Fruit fly (Drosophila melanogaster) whole organism, embryonic: ENCODE results near the gene Cat.

Experiments
- Antp ChIP-seq: fragments of 200-800 bp; sonication (Bioruptor generic); optimal IDR thresholded peaks from 3 replicates; lab custom pipeline; 2016; ENCODE audit warnings: missing biosample characterization, missing genetic modification characterization
- CG11504 ChIP-seq: fragments of 200-800 bp; sonication (Bioruptor generic); optimal IDR thresholded peaks from 3 replicates; lab custom pipeline; 2019; ENCODE audit warnings: missing biosample characterization, mild to moderate bottlenecking, missing genetic modification characterization, moderate library complexity
- CG11723 ChIP-seq: fragments of 200-800 bp; sonication (Bioruptor generic); optimal IDR thresholded peaks from 2 replicates; lab custom pipeline; 2017; ENCODE audit warnings: missing biosample characterization, mild to moderate bottlenecking, missing genetic modification characterization
- CG1233 ChIP-seq: fragments of 200-800 bp; sonication (Bioruptor generic); optimal IDR thresholded peaks from 4 replicates; lab custom pipeline; 2018; ENCODE audit warnings: missing biosample characterization, mild to moderate bottlenecking, missing genetic modification characterization
- CG12744 ChIP-seq: fragments of 200-800 bp; sonication (Bioruptor generic); optimal IDR thresholded peaks from 2 replicates; lab custom pipeline; 2016; ENCODE audit warnings: missing biosample characterization, missing genetic modification characterization
- CG12769 ChIP-seq: fragments of 200-800 bp; sonication (Bioruptor generic); optimal IDR thresholded peaks from 2 replicates; lab custom pipeline; 2019; ENCODE audit warnings: missing biosample characterization, mild to moderate bottlenecking, missing genetic modification characterization, moderate library complexity
- CG13424 ChIP-seq: fragments of 200-800 bp; sonication (Bioruptor generic); optimal IDR thresholded peaks from 2 replicates; lab custom pipeline; 2019; ENCODE audit warnings: missing biosample characterization, mild to moderate bottlenecking, missing genetic modification characterization, moderate library complexity
- CG13775 ChIP-seq: fragments of 200-800 bp; sonication (Bioruptor generic); optimal IDR thresholded peaks from 3 replicates; lab custom pipeline; 2017; ENCODE audit warnings: missing biosample characterization, mild to moderate bottlenecking, missing genetic modification characterization
- CG15011 ChIP-seq: fragments of 200-800 bp; sonication (Bioruptor generic); optimal IDR thresholded peaks from 3 replicates; lab custom pipeline; 2018; ENCODE audit warnings: missing biosample characterization, mild to moderate bottlenecking, missing genetic modification characterization
- CG17802 ChIP-seq: fragments of 200-800 bp; sonication (Bioruptor generic); optimal IDR thresholded peaks from 2 replicates; lab custom pipeline; 2018; ENCODE audit warnings: missing biosample characterization, mild to moderate bottlenecking, missing genetic modification characterization, moderate library complexity
- CG2116 ChIP-seq: fragments of 200-800 bp; sonication (Bioruptor generic); optimal IDR thresholded peaks from 3 replicates; lab custom pipeline; 2018; ENCODE audit warnings: missing biosample characterization, mild to moderate bottlenecking, missing genetic modification characterization
- CG31224 ChIP-seq: fragments of 200-800 bp; sonication (Bioruptor generic); IDR thresholded peaks from 2 replicates; pipeline ENCODE4 v1.3.6; 2022; ENCODE audit warnings: missing biosample characterization, missing genetic modification characterization
- CG32532 ChIP-seq: fragments of 200-800 bp; sonication (Bioruptor generic); IDR thresholded peaks from 2 replicates; pipeline ENCODE4 v1.3.6; 2022; ENCODE audit warnings: missing biosample characterization, missing genetic modification characterization
- CG33557 ChIP-seq: fragments of 200-800 bp; sonication (Bioruptor generic); optimal IDR thresholded peaks from 2 replicates; lab custom pipeline; 2019; ENCODE audit warnings: missing biosample characterization, mild to moderate bottlenecking, missing genetic modification characterization, moderate library complexity
- CG34376 ChIP-seq: fragments of 200-800 bp; sonication (Bioruptor generic); optimal IDR thresholded peaks from 2 replicates; lab custom pipeline; 2018; ENCODE audit warnings: missing biosample characterization, mild to moderate bottlenecking, missing genetic modification characterization
- CG6689 ChIP-seq: fragments of 200-800 bp; sonication (Bioruptor generic); IDR thresholded peaks from 2 replicates; pipeline ENCODE4 v1.3.6; 2022; ENCODE audit warnings: missing biosample characterization, missing genetic modification characterization
- CG6765 ChIP-seq: fragments of 200-800 bp; sonication (Bioruptor generic); optimal IDR thresholded peaks from 3 replicates; lab custom pipeline; 2017; ENCODE audit warnings: missing biosample characterization, mild to moderate bottlenecking, missing genetic modification characterization
- Chrac-16 ChIP-seq: fragments of 200-800 bp; sonication (Bioruptor generic); optimal IDR thresholded peaks from 3 replicates; lab custom pipeline; 2016; ENCODE audit warnings: missing biosample characterization, missing genetic modification characterization
- Dbx ChIP-seq: fragments of 200-800 bp; sonication (Bioruptor generic); IDR thresholded peaks from 3 replicates; pipeline ENCODE4 v1.3.6; 2022; ENCODE audit warnings: missing biosample characterization, missing genetic modification characterization
- Dip3 ChIP-seq: fragments of 200-800 bp; sonication (Bioruptor generic); optimal IDR thresholded peaks from 3 replicates; lab custom pipeline; 2016; ENCODE audit warnings: missing biosample characterization, missing genetic modification characterization
- ERR ChIP-seq: fragments of 200-800 bp; sonication (Bioruptor generic); optimal IDR thresholded peaks from 2 replicates; lab custom pipeline; 2016; ENCODE audit warnings: missing biosample characterization, missing genetic modification characterization
- HLH54F ChIP-seq: fragments of 200-800 bp; sonication (Bioruptor generic); optimal IDR thresholded peaks from 3 replicates; lab custom pipeline; 2016; ENCODE audit warnings: missing biosample characterization, missing genetic modification characterization
- Hr51 ChIP-seq, 2 experiments: fragments of 200-800 bp; sonication (Bioruptor generic); optimal IDR thresholded peaks; 2 replicates in 1 of 2; 3 replicates in 1 of 2; lab custom pipeline; 2016 to 2018; ENCODE audit warnings: missing biosample characterization in 2 of 2, missing genetic modification characterization in 2 of 2, mild to moderate bottlenecking in 1 of 2, moderate library complexity in 1 of 2
- MTF-1 ChIP-seq: fragments of 200-800 bp; sonication (Bioruptor generic); optimal IDR thresholded peaks from 2 replicates; lab custom pipeline; 2018; ENCODE audit warnings: missing biosample characterization, mild to moderate bottlenecking, missing genetic modification characterization, borderline replicate concordance
- Mad ChIP-seq: fragments of 200-800 bp; sonication (Bioruptor generic); optimal IDR thresholded peaks from 2 replicates; lab custom pipeline; 2016; ENCODE audit warnings: missing biosample characterization, missing genetic modification characterization
- Mrtf ChIP-seq: fragments of 200-800 bp; sonication (Bioruptor generic); IDR thresholded peaks from 3 replicates; pipeline ENCODE4 v1.3.6; 2022; ENCODE audit warnings: missing biosample characterization, missing genetic modification characterization
- Opbp ChIP-seq: fragments of 200-800 bp; sonication (Bioruptor generic); IDR thresholded peaks from 3 replicates; pipeline ENCODE4 v1.3.6; 2022; ENCODE audit warnings: missing biosample characterization, missing genetic modification characterization; ENCODE audit not compliant: partially characterized antibody
- Sin3A ChIP-seq: fragments of >200 bp; optimal IDR thresholded peaks from 2 replicates; lab custom pipeline; 2018
- Sox100B ChIP-seq: fragments of 200-800 bp; sonication (Bioruptor generic); optimal IDR thresholded peaks from 3 replicates; lab custom pipeline; 2018; ENCODE audit warnings: missing biosample characterization, mild to moderate bottlenecking, missing genetic modification characterization
- Sox102F ChIP-seq: fragments of 200-800 bp; sonication (Bioruptor generic); optimal IDR thresholded peaks from 2 replicates; lab custom pipeline; 2018; ENCODE audit warnings: missing biosample characterization, mild to moderate bottlenecking, missing genetic modification characterization, moderate library complexity
- Xbp1 ChIP-seq: fragments of 200-800 bp; sonication (Bioruptor generic); optimal IDR thresholded peaks from 3 replicates; lab custom pipeline; 2016; ENCODE audit warnings: missing biosample characterization, mild to moderate bottlenecking, missing genetic modification characterization
- YL-1 ChIP-seq: fragments of 200-800 bp; sonication (Bioruptor generic); optimal IDR thresholded peaks from 3 replicates; lab custom pipeline; 2017; ENCODE audit warnings: missing biosample characterization, mild to moderate bottlenecking, missing genetic modification characterization
- ase ChIP-seq: fragments of 200-800 bp; sonication (Bioruptor generic); IDR thresholded peaks from 3 replicates; pipeline ENCODE4 v1.3.6; 2022; ENCODE audit warnings: missing biosample characterization, missing genetic modification characterization
- cad ChIP-seq: fragments of >200 bp; optimal IDR thresholded peaks from 2 replicates; lab custom pipeline; 2017; ENCODE audit warnings: missing biosample characterization, missing genetic modification characterization
- da ChIP-seq: fragments of 200-800 bp; sonication (Bioruptor generic); optimal IDR thresholded peaks from 2 replicates; lab custom pipeline; 2016; ENCODE audit warnings: missing biosample characterization, missing genetic modification characterization
- fd3F ChIP-seq: fragments of 200-800 bp; sonication (Bioruptor generic); optimal IDR thresholded peaks from 2 replicates; lab custom pipeline; 2018; ENCODE audit warnings: missing biosample characterization, mild to moderate bottlenecking, missing genetic modification characterization, moderate library complexity
- gro ChIP-seq: fragments of 200-800 bp; sonication (Bioruptor generic); optimal IDR thresholded peaks from 2 replicates; lab custom pipeline; 2016; ENCODE audit warnings: missing biosample characterization, missing genetic modification characterization
- gt ChIP-seq: fragments of 200-800 bp; sonication (Bioruptor generic); IDR thresholded peaks from 2 replicates; pipeline ENCODE4 v1.3.6; 2022; ENCODE audit warnings: missing biosample characterization, missing genetic modification characterization
- hth ChIP-seq: fragments of >200 bp; optimal IDR thresholded peaks from 2 replicates; lab custom pipeline; 2017; ENCODE audit warnings: inconsistent platforms
- jing ChIP-seq: fragments of 200-800 bp; sonication (Bioruptor generic); optimal IDR thresholded peaks from 2 replicates; lab custom pipeline; 2018; ENCODE audit warnings: missing biosample characterization, mild to moderate bottlenecking, missing genetic modification characterization
- lola ChIP-seq, 3 experiments: fragments of >200 bp in 2 of 3; fragments of 200-800 bp in 1 of 3; sonication (Bioruptor generic) in 1 of 3; optimal IDR thresholded peaks; 2 replicates each; lab custom pipeline; 2017 to 2019; ENCODE audit warnings: missing biosample characterization in 3 of 3, missing genetic modification characterization in 3 of 3, mild to moderate bottlenecking in 1 of 3, moderate library complexity in 1 of 3
- mirr ChIP-seq: fragments of 200-800 bp; sonication (Bioruptor generic); optimal IDR thresholded peaks from 3 replicates; lab custom pipeline; 2018; ENCODE audit warnings: missing biosample characterization, mild to moderate bottlenecking, missing genetic modification characterization
- pan ChIP-seq, 4 experiments: fragments of >200 bp in 3 of 4; fragments of 200-800 bp in 1 of 4; sonication (Bioruptor generic) in 1 of 4; optimal IDR thresholded peaks in 3 of 4; IDR thresholded peaks in 1 of 4; 2 replicates each; pipeline versions ENCODE4 v1.3.6 to Lab custom; 2017 to 2022; ENCODE audit warnings: missing biosample characterization in 2 of 4, missing genetic modification characterization in 2 of 4, mixed read lengths in 1 of 4
- scrt ChIP-seq: fragments of 200-800 bp; sonication (Bioruptor generic); optimal IDR thresholded peaks from 2 replicates; lab custom pipeline; 2018; ENCODE audit warnings: missing biosample characterization, mild to moderate bottlenecking, missing genetic modification characterization, moderate library complexity
- sisA ChIP-seq: fragments of 200-800 bp; sonication (Bioruptor generic); IDR thresholded peaks from 2 replicates; pipeline ENCODE4 v1.3.6; 2022; ENCODE audit warnings: missing biosample characterization, missing genetic modification characterization
- sna ChIP-seq: fragments of 200-800 bp; sonication (Bioruptor generic); IDR thresholded peaks from 2 replicates; pipeline ENCODE4 v1.3.6; 2022; ENCODE audit warnings: missing biosample characterization, missing genetic modification characterization; ENCODE audit not compliant: partially characterized antibody
- twi ChIP-seq: fragments of 200-800 bp; optimal IDR thresholded peaks from 2 replicates; lab custom pipeline; 2019; ENCODE audit warnings: missing biosample characterization, mild to moderate bottlenecking, missing genetic modification characterization, moderate library complexity
- unc-4 ChIP-seq: fragments of 200-800 bp; sonication (Bioruptor generic); IDR thresholded peaks from 2 replicates; pipeline ENCODE4 v1.3.6; 2022; ENCODE audit warnings: missing biosample characterization, missing genetic modification characterization; ENCODE audit not compliant: partially characterized antibody

Gene Cat

dm6 chr3L:18869035-18869826 is 46.8 kb downstream of the Cat start, which contains the start of gene Grx1 (continued):
- 0 out of 3 replicates have a peak, but pooled peaks have one; percentile 41 for TF ChIP-seq Dbx
- TF ChIP-seq CG32532: peak; percentile 45; the same call in 1 of the 2 replicates
- TF ChIP-seq hth: no peak
- no peak for TF ChIP-seq Mrtf (GFP tag; lab: Robert Waterston, UW)
- no peak for TF ChIP-seq Antp (GFP tag; lab: Kevin White, UChicago)
- peak; percentile 17 for TF ChIP-seq CG33557 (GFP tag; lab: Kevin White, UChicago)
- TF ChIP-seq CG15011: peak; percentile 16
- TF ChIP-seq CG6765 (GFP tag; lab: Kevin White, UChicago): peak; percentile 61
- TF ChIP-seq scrt (GFP tag; lab: Kevin White, UChicago): peak; percentile 65
- no peak; the same call in 1 of the 2 replicates for TF ChIP-seq sisA (GFP tag; lab: Robert Waterston, UW)
- no peak for TF ChIP-seq CG12744 (GFP tag; lab: Kevin White, UChicago)
- TF ChIP-seq Hr51 (GFP tag; optimal IDR thresholded peaks at IDR 0.05; lab: Kevin White, UChicago): peak; percentile 16 to 64
- peak; percentile 58 for TF ChIP-seq fd3F (GFP tag; lab: Kevin White, UChicago)
- TF ChIP-seq CG11504 (tag; lab: Kevin White, UChicago): peak; percentile 77
- TF ChIP-seq gt (GFP tag; lab: Robert Waterston, UW): no peak
- TF ChIP-seq cad (GFP tag; lab: Kevin White, UChicago): no peak
- peak; percentile 58 for TF ChIP-seq CG34376
- TF ChIP-seq ERR: no peak
- TF ChIP-seq CG1233 (GFP tag; lab: Kevin White, UChicago): peak; percentile 38
- TF ChIP-seq YL-1 (GFP tag; lab: Kevin White, UChicago): peak; percentile 28
- TF ChIP-seq CG12769 (tag; lab: Kevin White, UChicago): peak; percentile 6
- no peak for TF ChIP-seq da (GFP tag; lab: Kevin White, UChicago)
- no peak for TF ChIP-seq unc-4
- TF ChIP-seq CG13775 (GFP tag; lab: Kevin White, UChicago): peak; percentile 53
- TF ChIP-seq Opbp (GFP tag; lab: Robert Waterston, UW): no peak
- peak; percentile 4 for TF ChIP-seq Dip3 (GFP tag; lab: Kevin White, UChicago)
- peak; percentile 49 for TF ChIP-seq twi (tag; lab: Kevin White, UChicago)
- peak; percentile 44 for TF ChIP-seq Chrac-16 (GFP tag; lab: Kevin White, UChicago)
- peak; percentile 14 for TF ChIP-seq jing (GFP tag; lab: Kevin White, UChicago)
- no peak for TF ChIP-seq pan (optimal IDR thresholded peaks at IDR 0.05; lab: Kevin White, UChicago)
- TF ChIP-seq pan (GFP tag; optimal IDR thresholded peaks at IDR 0.05 in 1 of 2, IDR thresholded peaks at IDR 0.05 in 1 of 2): no peak
- TF ChIP-seq Sin3A (lab: Kevin White, UChicago): no peak
- TF ChIP-seq ase (GFP tag; lab: Robert Waterston, UW): 0 out of 3 replicates have a peak, but pooled peaks have one; percentile 23
- no peak for TF ChIP-seq CG31224
- no peak for TF ChIP-seq CG11723 (GFP tag; lab: Kevin White, UChicago)
- TF ChIP-seq Sox102F (GFP tag; lab: Kevin White, UChicago): peak; percentile 54
- TF ChIP-seq HLH54F (GFP tag; lab: Kevin White, UChicago): peak; percentile 38
- TF ChIP-seq Sox100B (GFP tag; lab: Kevin White, UChicago): peak; percentile 52
- TF ChIP-seq CG6689 (GFP tag; lab: Robert Waterston, UW): peak; percentile 61
- TF ChIP-seq gro (GFP tag; lab: Kevin White, UChicago): no peak
- peak; percentile 68 for TF ChIP-seq CG13424
- peak; percentile 10 for TF ChIP-seq mirr (GFP tag; lab: Kevin White, UChicago)
- peak; percentile 68 for TF ChIP-seq Xbp1 (GFP tag; lab: Kevin White, UChicago)
- TF ChIP-seq Mad (GFP tag; lab: Kevin White, UChicago): peak; percentile 42
- TF ChIP-seq CG2116: peak; percentile 66
- peak in 1 of 3 experiments; percentile 57 for TF ChIP-seq lola (GFP tag; optimal IDR thresholded peaks at IDR 0.05; lab: Kevin White, UChicago)
- no peak for TF ChIP-seq sna (GFP tag; lab: Robert Waterston, UW)
- TF ChIP-seq CG17802 (tag; lab: Kevin White, UChicago): peak; percentile 81
- no peak for TF ChIP-seq MTF-1 (GFP tag; lab: Kevin White, UChicago)
